Fruit fly (Drosophila melanogaster) whole organism, prepupa: Measurements from ENCODE around the gene zetaCOP.

Experiments used
- CG11294 ChIP-seq: fragments of 200-800 bp; sonication (Bioruptor generic); IDR thresholded peaks from 2 replicates; pipeline ENCODE4 v1.3.6; 2022; ENCODE audit warnings: missing biosample characterization, missing genetic modification characterization
- CG11902 ChIP-seq: fragments of 200-800 bp; sonication (Bioruptor generic); optimal IDR thresholded peaks from 3 replicates; lab custom pipeline; 2016; ENCODE audit warnings: missing biosample characterization, missing genetic modification characterization

DNA sequence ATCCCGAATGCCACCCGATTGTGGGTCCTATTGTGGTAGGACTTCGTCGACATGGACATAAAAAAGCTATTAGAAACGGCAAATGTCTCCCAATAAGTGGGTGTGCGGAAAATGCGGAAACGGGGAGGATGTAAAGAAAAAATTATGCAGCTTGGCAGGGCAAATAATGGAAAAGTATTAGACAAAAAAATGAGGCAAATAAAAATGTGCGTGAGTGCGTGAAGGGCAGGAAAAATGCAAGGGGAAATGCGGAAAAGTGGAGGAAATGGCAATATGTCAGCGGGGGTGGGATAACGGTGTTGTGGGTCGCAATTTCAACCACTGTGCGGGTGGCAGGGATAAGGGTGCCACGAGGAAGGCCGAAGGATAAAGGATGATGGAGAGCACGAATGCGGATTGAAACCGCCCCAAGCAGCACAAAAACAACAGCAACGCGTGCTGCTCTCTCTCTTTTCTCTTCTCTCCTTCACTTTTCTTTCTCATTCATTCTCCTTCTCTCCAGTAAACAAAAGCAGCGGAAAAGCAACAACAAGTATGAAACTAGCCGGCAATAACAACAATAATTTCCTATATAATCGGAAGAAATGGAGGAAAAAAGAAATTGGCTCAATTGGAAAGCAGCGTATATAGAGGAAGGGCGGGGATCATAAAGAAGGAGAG is 27.9 kb downstream of the zetaCOP start:
- TF ChIP-seq CG11294 (no peak), CG11902 (GFP tag; lab: Kevin White, UChicago) (no peak)
